Worm (Caenorhabditis elegans) whole organism, young adult: Measurements from ENCODE around the gene sdz-18.
A peak's percentile ranks its signal among the peaks of the same experiment; 100 is the strongest.

Source experiments
- B0019.2 ChIP-seq: fragments of 200-800 bp; sonication (Bioruptor generic); conservative IDR thresholded peaks from 2 replicates; pipeline ENCODE4 v1.3.6; 2022; ENCODE audit warnings: missing genetic modification reagents, missing genetic modification characterization, missing compliant biosample characterization
- D2030.7 ChIP-seq: fragments of 200-800 bp; sonication (Bioruptor generic); IDR thresholded peaks from 2 replicates; pipeline ENCODE4 v1.3.6; 2022; ENCODE audit warnings: missing genetic modification reagents, missing genetic modification characterization, missing compliant biosample characterization
- F22D6.2 ChIP-seq: sonication (generic microtip); optimal IDR thresholded peaks from 2 replicates; lab custom pipeline; 2016; ENCODE audit warnings: mild to moderate bottlenecking, missing genetic modification characterization, missing compliant biosample characterization
- F33H1.4 ChIP-seq: fragments of 200-800 bp; sonication (Bioruptor generic); IDR thresholded peaks from 2 replicates; pipeline ENCODE4 v1.3.6; 2022; ENCODE audit warnings: missing genetic modification reagents, missing genetic modification characterization, missing compliant biosample characterization
- ama-1 ChIP-seq, 3 experiments: fragments of 150-350 bp in 1 of 3; sonication (generic microtip) in 2 of 3; optimal IDR thresholded peaks; 2 replicates each; lab custom pipeline; 2014 to 2018; ENCODE audit warnings: missing biosample characterization in 2 of 3, missing genetic modification characterization in 2 of 3, missing genetic modification reagents in 2 of 3
- aptf-3 ChIP-seq: fragments of 200-800 bp; sonication (Bioruptor generic); IDR thresholded peaks from 2 replicates; pipeline ENCODE4 v1.3.6; 2022; ENCODE audit warnings: missing genetic modification characterization, missing compliant biosample characterization
- attf-6 ChIP-seq: fragments of 200-800 bp; sonication (Bioruptor generic); IDR thresholded peaks from 2 replicates; pipeline ENCODE4 v1.3.6; 2022; ENCODE audit warnings: missing genetic modification reagents, missing genetic modification characterization, missing compliant biosample characterization
- ceh-100 ChIP-seq: fragments of 200-800 bp; sonication (Bioruptor generic); IDR thresholded peaks from 2 replicates; pipeline ENCODE4 v1.3.6; 2022; ENCODE audit warnings: missing genetic modification reagents, missing genetic modification characterization, missing compliant biosample characterization
- ceh-40 ChIP-seq: fragments of 200-800 bp; sonication (Bioruptor generic); IDR thresholded peaks from 2 replicates; pipeline ENCODE4 v1.3.6; 2022; ENCODE audit warnings: missing genetic modification characterization, missing compliant biosample characterization
- ceh-91 ChIP-seq: fragments of 200-800 bp; sonication (Bioruptor generic); IDR thresholded peaks from 2 replicates; pipeline ENCODE4 v1.3.6; 2022; ENCODE audit warnings: missing genetic modification reagents, missing genetic modification characterization, missing compliant biosample characterization
- egrh-3 ChIP-seq: fragments of 200-800 bp; sonication (Bioruptor generic); IDR thresholded peaks from 2 replicates; pipeline ENCODE4 v1.3.6; 2022; ENCODE audit warnings: missing genetic modification reagents, missing genetic modification characterization, missing compliant biosample characterization
- fkh-3 ChIP-seq: sonication (generic microtip); optimal IDR thresholded peaks from 2 replicates; lab custom pipeline; 2016; ENCODE audit warnings: mild to moderate bottlenecking, missing genetic modification characterization, missing compliant biosample characterization
- hmg-20 ChIP-seq: fragments of 200-800 bp; sonication (Bioruptor generic); IDR thresholded peaks from 2 replicates; pipeline ENCODE4 v1.3.6; 2022; ENCODE audit warnings: missing genetic modification reagents, missing genetic modification characterization, missing compliant biosample characterization
- hrde-1 ChIP-seq: sonication (generic microtip); optimal IDR thresholded peaks from 2 replicates; lab custom pipeline; 2016; ENCODE audit warnings: missing genetic modification characterization, mild to moderate bottlenecking, missing compliant biosample characterization, moderate library complexity, missing genotype, missing genetic modification reagents, borderline replicate concordance
- lin-35 ChIP-seq, 3 experiments: fragments of 150-350 bp in 2 of 3; sonication (generic microtip) in 1 of 3; optimal IDR thresholded peaks; 2 replicates each; lab custom pipeline; 2014 to 2018; ENCODE audit warnings: missing biosample characterization in 3 of 3, missing genetic modification characterization in 3 of 3, missing genetic modification reagents in 3 of 3
- madf-6 ChIP-seq: fragments of 200-800 bp; sonication (Bioruptor generic); IDR thresholded peaks from 2 replicates; pipeline ENCODE4 v1.3.6; 2022; ENCODE audit warnings: missing genetic modification reagents, missing genetic modification characterization, missing compliant biosample characterization
- nhr-120 ChIP-seq: fragments of 200-800 bp; sonication (Bioruptor generic); IDR thresholded peaks from 2 replicates; pipeline ENCODE4 v1.3.6; 2022; ENCODE audit warnings: missing genetic modification characterization, missing compliant biosample characterization
- nhr-80 ChIP-seq: sonication (generic microtip); optimal IDR thresholded peaks from 2 replicates; lab custom pipeline; 2016; ENCODE audit warnings: missing genetic modification characterization, missing compliant biosample characterization
- snpc-3.4 ChIP-seq: sonication (generic microtip); optimal IDR thresholded peaks from 2 replicates; lab custom pipeline; 2017; ENCODE audit warnings: missing genetic modification characterization, mild to moderate bottlenecking, missing compliant biosample characterization, antibody characterized with exemption, moderate library complexity, missing genotype, missing genetic modification reagents
- tlf-1 ChIP-seq: fragments of 200-800 bp; sonication (Bioruptor generic); optimal IDR thresholded peaks from 2 replicates; lab custom pipeline; 2018; ENCODE audit warnings: mild to moderate bottlenecking, missing genetic modification characterization, missing compliant biosample characterization
- zfh-2 ChIP-seq: fragments of 200-800 bp; sonication (Bioruptor generic); conservative IDR thresholded peaks from 2 replicates; pipeline ENCODE4 v1.3.6; 2022; ENCODE audit warnings: missing genetic modification reagents, missing genetic modification characterization, missing compliant biosample characterization
- zim-3 ChIP-seq: sonication (generic microtip); optimal IDR thresholded peaks from 2 replicates; lab custom pipeline; 2017; ENCODE audit warnings: mild to moderate bottlenecking, missing genetic modification characterization, moderate library complexity, missing compliant biosample characterization
- ztf-25 ChIP-seq: fragments of 200-800 bp; sonication (Bioruptor generic); IDR thresholded peaks from 2 replicates; pipeline ENCODE4 v1.3.6; 2022; ENCODE audit warnings: missing genetic modification reagents, missing genetic modification characterization, missing compliant biosample characterization
- ztf-26 ChIP-seq: sonication (generic microtip); optimal IDR thresholded peaks from 2 replicates; lab custom pipeline; 2017; ENCODE audit warnings: missing genetic modification characterization, missing compliant biosample characterization
- ztf-28 ChIP-seq: fragments of 200-800 bp; sonication (Bioruptor generic); IDR thresholded peaks from 2 replicates; pipeline ENCODE4 v1.3.6; 2022; ENCODE audit warnings: missing genetic modification reagents, missing genetic modification characterization, missing compliant biosample characterization

sdz-18 gene

DNA sequence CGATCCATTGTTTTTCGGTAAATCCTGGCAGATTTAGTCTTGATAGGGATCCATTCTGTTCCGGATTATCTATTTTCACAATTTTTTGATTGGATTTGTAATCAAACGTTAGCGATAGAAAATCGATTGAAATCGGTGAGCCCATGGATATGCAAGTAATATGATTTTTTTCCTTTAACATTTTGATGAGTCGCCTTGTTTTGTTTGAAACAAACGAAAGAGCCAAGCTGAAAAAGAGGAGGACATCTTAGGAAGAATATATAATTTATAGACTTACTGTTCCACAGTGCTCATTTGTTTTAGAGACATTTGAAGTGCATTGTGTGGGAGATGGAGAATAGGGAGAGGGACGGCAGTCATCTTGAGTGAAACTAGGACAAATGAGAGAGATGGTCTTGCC is 17.5 kb downstream of the sdz-18 start, which contains the start of the genes fbxb-18 and fbxb-19:
Gene fbxb-18 (minus strand): TSS at position 101 of the 400 bp plus-strand sequence.
Gene fbxb-19 (minus strand): TSS at position 369 of the 400 bp plus-strand sequence.
- TF ChIP-seq hmg-20 (GFP tag; lab: Robert Waterston, UW) = no peak
- TF ChIP-seq ztf-26 (tag; lab: Kevin White, UChicago) = no peak
- TF ChIP-seq aptf-3 (GFP tag; lab: Robert Waterston, UW) = no peak

DNA sequence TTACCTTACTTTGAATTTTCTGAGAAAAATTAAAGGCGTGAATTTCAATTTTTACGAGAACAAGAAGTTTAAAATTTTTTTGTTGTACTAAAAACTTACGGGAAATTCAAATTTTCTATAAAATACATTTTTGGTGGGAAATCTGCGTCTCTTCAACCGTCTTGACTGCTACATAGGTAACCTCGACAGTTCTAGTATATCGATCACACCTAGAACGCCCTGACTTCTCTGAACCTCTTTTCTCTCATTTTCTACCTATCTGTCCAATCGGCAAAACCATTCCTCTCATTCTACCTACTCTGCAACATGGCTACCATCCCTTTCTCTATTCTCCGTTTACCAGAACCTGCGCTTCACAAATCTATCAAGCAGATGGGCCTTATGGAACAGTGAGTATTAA is 22.5 kb downstream of the sdz-18 start, which contains the start of gene fbxb-25:
Gene fbxb-25 (plus strand): TSS at position 301 of the 400 bp plus-strand sequence.
- TF ChIP-seq fkh-3 (tag; lab: Kevin White, UChicago) (no peak), zim-3 (tag; lab: Kevin White, UChicago) (no peak), ceh-100 (GFP tag; lab: Robert Waterston, UW) (no peak), D2030.7 (GFP tag; lab: Robert Waterston, UW) (no peak), attf-6 (GFP tag; lab: Robert Waterston, UW) (no peak), nhr-120 (no peak)

DNA sequence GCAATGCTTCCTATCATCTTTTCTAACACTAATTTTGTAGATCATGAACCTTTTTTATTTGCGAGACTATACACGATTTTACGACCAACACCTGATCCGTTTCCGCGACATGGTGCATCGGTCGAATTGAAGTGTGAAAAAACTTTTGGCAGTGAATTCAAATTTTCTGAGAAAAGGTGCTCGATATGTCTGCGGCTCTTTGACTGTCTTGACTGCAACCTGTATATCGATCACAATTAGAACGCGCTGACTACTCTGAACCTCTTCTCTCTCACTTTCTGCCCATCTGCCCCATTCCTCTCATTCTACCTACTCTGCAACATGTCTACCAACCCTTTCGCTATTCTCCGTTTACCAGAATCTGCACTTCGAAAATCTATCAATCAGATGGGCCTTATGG is 24.1 kb downstream of the sdz-18 start, which contains the start of gene fbxb-26:
Gene fbxb-26 (plus strand): TSS at position 301 of the 400 bp plus-strand sequence.
- TF ChIP-seq ceh-40 (GFP tag; lab: Robert Waterston, UW) = no peak
- no peak for TF ChIP-seq F33H1.4 (GFP tag; lab: Robert Waterston, UW)

DNA sequence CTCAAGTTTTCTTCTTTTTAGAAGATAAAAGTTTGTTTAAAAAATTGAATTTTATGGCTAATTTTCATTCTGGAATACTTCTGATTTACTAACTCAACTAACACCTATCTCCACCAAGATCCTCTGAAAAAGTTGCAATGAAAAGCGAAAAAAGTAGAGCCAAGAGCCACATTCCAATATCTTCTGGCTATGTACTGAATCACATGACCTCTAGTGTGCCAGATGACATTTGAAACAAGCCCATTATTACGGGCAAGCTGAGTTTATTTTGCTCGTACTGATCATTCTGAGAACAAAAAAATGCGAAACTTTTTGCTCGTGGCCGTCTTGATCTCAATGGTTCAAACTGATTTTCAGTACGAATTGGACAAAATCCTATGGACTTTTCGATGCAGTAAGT is 27.2 kb downstream of the sdz-18 start, which contains the start of gene irld-36:
Gene irld-36 (plus strand): TSS at position 301 of the 400 bp plus-strand sequence.
- TF ChIP-seq ceh-91 (GFP tag; lab: Robert Waterston, UW) (no peak), ama-1 (optimal IDR thresholded peaks at IDR 0.05; lab: Kevin White, UChicago) (no peak), ama-1 (GFP tag; optimal IDR thresholded peaks at IDR 0.05; lab: Kevin White, UChicago) (no peak), nhr-80 (tag; lab: Kevin White, UChicago) (no peak), egrh-3 (GFP tag; lab: Robert Waterston, UW) (no peak), lin-35 (GFP tag; optimal IDR thresholded peaks at IDR 0.05; lab: Kevin White, UChicago) (no peak), ztf-25 (no peak)
- TF ChIP-seq, all 124 proteins: peak for 0

DNA sequence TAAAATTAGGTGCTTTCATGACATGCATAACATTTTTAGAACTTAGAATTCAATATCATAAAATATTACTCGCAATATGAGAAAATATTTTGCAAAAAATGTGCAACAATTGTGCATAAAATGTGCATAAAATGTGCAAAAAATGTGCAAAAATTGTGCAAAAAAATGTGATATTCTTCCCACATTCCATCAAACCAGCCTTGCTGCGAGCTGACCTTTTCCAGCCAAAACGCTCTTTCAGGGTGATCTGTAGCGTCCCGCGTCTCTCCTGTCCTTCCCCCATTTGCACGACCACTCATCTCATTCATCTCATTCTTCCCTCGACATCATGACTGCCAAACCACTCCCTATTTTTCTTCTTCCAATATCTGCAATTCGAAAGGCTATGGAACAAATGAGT is 30.2 kb downstream of the sdz-18 start, which contains the start of gene fbxb-17:
Gene fbxb-17 (plus strand): TSS at position 301 of the 400 bp plus-strand sequence.
- no peak for TF ChIP-seq madf-6 (GFP tag; lab: Robert Waterston, UW)

DNA sequence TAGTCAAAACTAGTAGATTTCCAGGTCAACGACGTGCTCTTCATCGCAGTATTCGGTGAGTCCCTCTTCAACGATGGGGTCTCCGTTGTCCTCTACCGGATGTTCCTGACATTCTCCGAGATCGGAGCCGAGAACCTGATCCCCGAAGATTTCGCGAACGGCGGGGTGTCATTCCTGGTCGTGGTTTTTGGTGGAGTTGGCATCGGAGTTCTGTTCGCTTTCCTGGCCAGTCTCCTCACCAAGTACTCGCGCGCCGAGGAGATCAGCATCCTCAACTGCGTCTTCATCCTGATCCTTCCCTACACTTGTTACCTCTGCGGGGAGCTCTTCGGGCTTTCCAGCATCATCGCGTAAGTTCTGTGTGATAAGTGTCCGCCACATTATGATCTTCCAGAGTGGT is 33.6 kb downstream of the sdz-18 start:
- no peak for TF ChIP-seq ztf-28 (GFP tag; lab: Robert Waterston, UW)
- no peak for TF ChIP-seq tlf-1 (GFP tag; lab: Kevin White, UChicago)
- no peak for TF ChIP-seq hrde-1 (tag; lab: Kevin White, UChicago)
- TF ChIP-seq zfh-2 (GFP tag; lab: Robert Waterston, UW) = peak; percentile 29; the same call in 1 of the 2 replicates

DNA sequence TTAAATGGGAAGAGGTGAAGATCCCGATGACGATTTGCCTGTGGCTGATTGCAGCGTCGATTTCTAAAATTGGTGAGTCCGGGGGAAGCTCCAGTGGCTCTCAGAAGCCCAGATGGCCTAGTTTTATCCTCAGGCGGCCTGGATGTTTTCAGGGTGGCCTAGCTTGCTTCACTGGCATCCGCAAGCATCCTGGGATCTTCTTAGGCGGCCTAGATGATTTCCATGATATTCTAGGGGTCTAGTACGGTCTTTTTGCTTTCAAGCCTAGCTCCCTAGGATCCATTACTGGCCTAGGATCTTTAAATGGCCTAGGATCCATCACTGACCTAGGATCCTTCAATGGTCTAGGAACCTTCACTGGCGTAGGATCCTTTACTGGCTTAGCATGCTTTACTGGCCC is 35.3 kb downstream of the sdz-18 start:
- TF ChIP-seq F22D6.2 (tag; lab: Kevin White, UChicago) (no peak), snpc-3.4 (tag; lab: Kevin White, UChicago) (no peak), zfh-2 (GFP tag; lab: Robert Waterston, UW) (0 out of 2 replicates have a peak, but pooled peaks have one; percentile 33), B0019.2 (GFP tag; lab: Robert Waterston, UW) (no peak)
